Worm (Caenorhabditis elegans) whole organism, L1 larva: ENCODE data around the gene col-154.

Experiments used
- C04F5.9 ChIP-seq: sonication (generic microtip); optimal IDR thresholded peaks from 2 replicates; lab custom pipeline; 2016; ENCODE audit warnings: missing genetic modification characterization, missing compliant biosample characterization
- C16A3.4 ChIP-seq: fragments of 150-350 bp; optimal IDR thresholded peaks from 2 replicates; lab custom pipeline; 2014; ENCODE audit warnings: missing biosample characterization, missing genetic modification characterization
- Y116A8C.19 ChIP-seq: sonication (generic microtip); optimal IDR thresholded peaks from 2 replicates; lab custom pipeline; 2016; ENCODE audit warnings: missing compliant biosample characterization, missing genetic modification characterization, borderline replicate concordance
- alr-1 ChIP-seq: fragments of 200-800 bp; sonication (Bioruptor generic); optimal IDR thresholded peaks from 2 replicates; lab custom pipeline; 2018; ENCODE audit warnings: borderline replicate concordance, mild to moderate bottlenecking, missing genetic modification characterization, missing compliant biosample characterization
- ama-1 ChIP-seq: fragments of 150-350 bp; optimal IDR thresholded peaks from 2 replicates; lab custom pipeline; 2014
- blmp-1 ChIP-seq: fragments of 150-350 bp; optimal IDR thresholded peaks from 2 replicates; lab custom pipeline; 2014; ENCODE audit warnings: missing biosample characterization, missing genetic modification characterization
- ceh-63 ChIP-seq: fragments of 200-800 bp; sonication (Bioruptor generic); optimal IDR thresholded peaks from 2 replicates; lab custom pipeline; 2018; ENCODE audit warnings: mild to moderate bottlenecking, missing genetic modification characterization, missing compliant biosample characterization
- ceh-8 ChIP-seq: fragments of 200-800 bp; sonication (Bioruptor generic); optimal IDR thresholded peaks from 2 replicates; lab custom pipeline; 2018; ENCODE audit warnings: mild to moderate bottlenecking, missing genetic modification characterization, moderate library complexity, missing compliant biosample characterization
- ceh-82 ChIP-seq, 3 experiments: fragments of 150-350 bp in 1 of 3; sonication (generic microtip) in 2 of 3; optimal IDR thresholded peaks; 2 replicates each; lab custom pipeline; 2014 to 2017; ENCODE audit warnings: missing biosample characterization in 3 of 3, missing genetic modification characterization in 3 of 3
- ceh-88 ChIP-seq: fragments of 200-800 bp; sonication (Bioruptor generic); IDR thresholded peaks from 2 replicates; pipeline ENCODE4 v1.3.6; 2022; ENCODE audit warnings: missing genetic modification characterization, missing compliant biosample characterization
- ceh-90 ChIP-seq: sonication (generic microtip); optimal IDR thresholded peaks from 2 replicates; lab custom pipeline; 2016; ENCODE audit warnings: missing genetic modification characterization, missing compliant biosample characterization
- ces-1 ChIP-seq: fragments of 150-350 bp; optimal IDR thresholded peaks from 2 replicates; lab custom pipeline; 2014; ENCODE audit warnings: missing biosample characterization, missing genetic modification reagents, missing genetic modification characterization
- dsc-1 ChIP-seq: sonication (generic microtip); optimal IDR thresholded peaks from 2 replicates; lab custom pipeline; 2016; ENCODE audit warnings: mild to moderate bottlenecking, missing genetic modification characterization, missing compliant biosample characterization
- efl-3 ChIP-seq: fragments of 200-800 bp; sonication (Bioruptor generic); optimal IDR thresholded peaks from 2 replicates; lab custom pipeline; 2018; ENCODE audit warnings: mild to moderate bottlenecking, missing genetic modification characterization, missing compliant biosample characterization
- egl-13 ChIP-seq: sonication (generic microtip); optimal IDR thresholded peaks from 2 replicates; lab custom pipeline; 2016; ENCODE audit warnings: missing genotype, missing genetic modification reagents, missing genetic modification characterization, missing compliant biosample characterization
- egl-27 ChIP-seq, 2 experiments: fragments of 150-350 bp in 1 of 2; sonication (generic microtip); optimal IDR thresholded peaks; 3 replicates each; lab custom pipeline; 2017 to 2018; ENCODE audit warnings: missing biosample characterization in 2 of 2, missing genetic modification characterization in 2 of 2, missing genetic modification reagents in 2 of 2
- elt-2 ChIP-seq: sonication (generic microtip); optimal IDR thresholded peaks from 2 replicates; lab custom pipeline; 2016; ENCODE audit warnings: missing genetic modification characterization, mild to moderate bottlenecking, inconsistent platforms, missing compliant biosample characterization, missing genetic modification reagents
- ets-5 ChIP-seq: fragments of 200-800 bp; sonication (Bioruptor generic); IDR thresholded peaks from 2 replicates; pipeline ENCODE4 v1.3.6; 2022; ENCODE audit warnings: missing genetic modification characterization, missing compliant biosample characterization
- fos-1 ChIP-seq: fragments of 150-350 bp; optimal IDR thresholded peaks from 2 replicates; lab custom pipeline; 2014; ENCODE audit warnings: missing biosample characterization, missing genetic modification characterization
- grh-1 ChIP-seq: fragments of 200-800 bp; sonication (Bioruptor generic); IDR thresholded peaks from 2 replicates; pipeline ENCODE4 v1.3.6; 2022; ENCODE audit warnings: missing genetic modification reagents, missing genetic modification characterization, missing compliant biosample characterization
- hlh-4 ChIP-seq: sonication (generic microtip); optimal IDR thresholded peaks from 2 replicates; lab custom pipeline; 2016; ENCODE audit warnings: mild to moderate bottlenecking, missing genetic modification characterization, missing compliant biosample characterization
- irx-1 ChIP-seq: sonication (generic microtip); optimal IDR thresholded peaks from 2 replicates; lab custom pipeline; 2016; ENCODE audit warnings: missing genetic modification characterization, missing compliant biosample characterization
- isw-1 ChIP-seq: fragments of 200-800 bp; sonication (Bioruptor generic); IDR thresholded peaks from 2 replicates; pipeline ENCODE4 v1.3.6; 2022; ENCODE audit warnings: missing genetic modification characterization, missing compliant biosample characterization
- jun-1 ChIP-seq: fragments of 150-350 bp; optimal IDR thresholded peaks from 2 replicates; lab custom pipeline; 2014; ENCODE audit warnings: missing biosample characterization, missing genetic modification reagents, missing genetic modification characterization
- lin-14 ChIP-seq: fragments of 200-800 bp; sonication (Bioruptor generic); optimal IDR thresholded peaks from 2 replicates; lab custom pipeline; 2018; ENCODE audit warnings: mild to moderate bottlenecking, missing genetic modification characterization, moderate library complexity, missing compliant biosample characterization
- lin-15B ChIP-seq: fragments of 150-350 bp; sonication (generic microtip); optimal IDR thresholded peaks from 3 replicates; lab custom pipeline; 2014; ENCODE audit warnings: missing biosample characterization, missing genetic modification characterization
- lir-3 ChIP-seq: sonication (generic microtip); optimal IDR thresholded peaks from 2 replicates; lab custom pipeline; 2016; ENCODE audit warnings: mild to moderate bottlenecking, missing genetic modification characterization, moderate library complexity, missing compliant biosample characterization; ENCODE audit not compliant: poor library complexity
- lsy-2 ChIP-seq, 2 experiments: fragments of 150-350 bp; optimal IDR thresholded peaks; 2 replicates each; lab custom pipeline; 2014; ENCODE audit warnings: missing biosample characterization in 2 of 2, missing genetic modification characterization in 2 of 2
- mab-9 ChIP-seq: fragments of 200-800 bp; sonication (Bioruptor generic); IDR thresholded peaks from 2 replicates; pipeline ENCODE4 v1.3.6; 2022; ENCODE audit warnings: missing genetic modification reagents, missing genetic modification characterization, missing compliant biosample characterization
- mef-2 ChIP-seq: fragments of 150-350 bp; optimal IDR thresholded peaks from 2 replicates; lab custom pipeline; 2014; ENCODE audit warnings: missing biosample characterization, missing genetic modification characterization
- nhr-12 ChIP-seq: sonication (generic microtip); optimal IDR thresholded peaks from 2 replicates; lab custom pipeline; 2017; ENCODE audit warnings: missing biosample characterization, missing genetic modification characterization
- nhr-20 ChIP-seq: sonication (generic microtip); optimal IDR thresholded peaks from 2 replicates; lab custom pipeline; 2016; ENCODE audit warnings: mild to moderate bottlenecking, missing genetic modification characterization, missing compliant biosample characterization
- nhr-71 ChIP-seq: sonication (generic microtip); optimal IDR thresholded peaks from 2 replicates; lab custom pipeline; 2016; ENCODE audit warnings: mild to moderate bottlenecking, missing genetic modification characterization, moderate library complexity, missing compliant biosample characterization
- nhr-76 ChIP-seq: sonication (generic microtip); optimal IDR thresholded peaks from 2 replicates; lab custom pipeline; 2017; ENCODE audit warnings: missing biosample characterization, missing genetic modification characterization
- nhr-77 ChIP-seq: fragments of 150-350 bp; optimal IDR thresholded peaks from 2 replicates; lab custom pipeline; 2014; ENCODE audit warnings: missing biosample characterization, missing genetic modification characterization
- nhr-90 ChIP-seq: sonication (generic microtip); optimal IDR thresholded peaks from 2 replicates; lab custom pipeline; 2016; ENCODE audit warnings: mild to moderate bottlenecking, missing genetic modification characterization, missing compliant biosample characterization; ENCODE audit not compliant: poor library complexity
- pag-3 ChIP-seq: sonication (generic microtip); optimal IDR thresholded peaks from 2 replicates; lab custom pipeline; 2017; ENCODE audit warnings: missing genetic modification characterization, mild to moderate bottlenecking, missing compliant biosample characterization, antibody characterized with exemption, borderline replicate concordance; ENCODE audit not compliant: insufficient read depth
- pax-3 ChIP-seq: fragments of 200-800 bp; sonication (Bioruptor generic); optimal IDR thresholded peaks from 2 replicates; lab custom pipeline; 2018; ENCODE audit warnings: mild to moderate bottlenecking, missing genetic modification characterization, moderate library complexity, missing compliant biosample characterization
- pqm-1 ChIP-seq: sonication (generic microtip); optimal IDR thresholded peaks from 3 replicates; lab custom pipeline; 2017; ENCODE audit warnings: missing biosample characterization, missing genetic modification characterization
- snpc-4 ChIP-seq: fragments of 150-350 bp; optimal IDR thresholded peaks from 2 replicates; lab custom pipeline; 2014; ENCODE audit warnings: missing biosample characterization, missing genetic modification characterization
- snu-23 ChIP-seq: sonication (generic microtip); optimal IDR thresholded peaks from 2 replicates; lab custom pipeline; 2016; ENCODE audit warnings: missing genetic modification characterization, missing compliant biosample characterization
- sup-37 ChIP-seq: fragments of 200-800 bp; sonication (Bioruptor generic); optimal IDR thresholded peaks from 2 replicates; lab custom pipeline; 2018; ENCODE audit warnings: mild to moderate bottlenecking, missing genetic modification characterization, missing compliant biosample characterization
- tbx-2 ChIP-seq: sonication (generic microtip); optimal IDR thresholded peaks from 2 replicates; lab custom pipeline; 2016; ENCODE audit warnings: missing genetic modification characterization, missing compliant biosample characterization
- tlp-1 ChIP-seq: fragments of 150-350 bp; optimal IDR thresholded peaks from 2 replicates; lab custom pipeline; 2014; ENCODE audit warnings: missing biosample characterization, missing genetic modification characterization
- unc-130 ChIP-seq: fragments of 150-350 bp; optimal IDR thresholded peaks from 2 replicates; lab custom pipeline; 2017; ENCODE audit warnings: missing biosample characterization, missing genetic modification characterization, inconsistent platforms
- unc-30 ChIP-seq: sonication (generic microtip); optimal IDR thresholded peaks from 2 replicates; lab custom pipeline; 2017; ENCODE audit warnings: missing biosample characterization, missing genetic modification characterization
- unc-62 ChIP-seq: fragments of 150-350 bp; optimal IDR thresholded peaks from 2 replicates; lab custom pipeline; 2014; ENCODE audit warnings: missing biosample characterization, missing genetic modification reagents, missing genetic modification characterization
- unc-98 ChIP-seq: fragments of 200-800 bp; sonication (Bioruptor generic); IDR thresholded peaks from 2 replicates; pipeline ENCODE4 v1.3.6; 2022; ENCODE audit warnings: missing genetic modification characterization, missing compliant biosample characterization
- xbp-1 ChIP-seq: sonication (generic microtip); optimal IDR thresholded peaks from 2 replicates; lab custom pipeline; 2016; ENCODE audit warnings: missing genetic modification characterization, missing compliant biosample characterization
- zag-1 ChIP-seq: fragments of 150-350 bp; optimal IDR thresholded peaks from 2 replicates; lab custom pipeline; 2014; ENCODE audit warnings: missing biosample characterization, missing genetic modification characterization
- zip-4 ChIP-seq: fragments of 200-800 bp; sonication (Bioruptor generic); optimal IDR thresholded peaks from 2 replicates; lab custom pipeline; 2018; ENCODE audit warnings: mild to moderate bottlenecking, missing genetic modification characterization, moderate library complexity, missing compliant biosample characterization
- ztf-11 ChIP-seq, 2 experiments: sonication (generic microtip); optimal IDR thresholded peaks; 2 replicates each; lab custom pipeline; 2016 to 2017; ENCODE audit warnings: missing genetic modification characterization in 2 of 2, missing biosample characterization in 1 of 2, missing compliant biosample characterization in 1 of 2

The col-154 gene

DNA sequence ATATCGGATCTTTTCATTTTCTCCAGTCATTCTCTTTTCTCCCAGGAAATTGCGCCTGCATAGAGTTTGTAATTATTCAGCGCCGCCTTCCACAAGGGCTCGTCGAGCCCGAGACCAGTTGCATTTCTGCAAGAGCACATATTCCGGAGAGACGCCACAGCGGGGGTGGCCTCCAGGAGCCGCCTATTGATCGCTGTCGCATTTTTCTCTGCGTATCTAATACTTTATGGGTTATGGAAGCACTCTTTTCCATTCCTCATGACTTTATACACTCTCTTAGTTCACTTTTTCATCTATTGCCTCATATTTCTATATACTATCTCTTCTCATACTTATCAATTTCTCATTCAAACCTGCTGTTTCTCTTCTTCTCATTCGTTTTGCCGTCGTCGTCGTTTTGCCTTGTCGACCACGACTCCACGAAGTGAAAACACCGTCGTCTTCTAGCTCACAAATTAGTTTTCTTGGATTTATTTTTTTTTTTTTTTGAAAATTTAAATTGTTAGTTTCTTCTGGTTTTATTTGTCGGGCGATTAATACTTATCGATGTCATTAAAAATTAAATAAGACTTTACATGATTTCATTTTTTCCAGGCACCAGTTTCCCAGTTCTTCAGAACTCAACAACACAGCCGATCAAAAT lies 9.9 kb upstream of the col-154 start, which contains the start of gene cnb-1 (continued):
- peak; percentile 60 for TF ChIP-seq xbp-1 (tag; lab: Kevin White, UChicago)
- TF ChIP-seq snu-23 (GFP tag; lab: Kevin White, UChicago) = peak; percentile 82
- no peak for TF ChIP-seq pqm-1 (tag; lab: Kevin White, UChicago)
- no peak for TF ChIP-seq nhr-77 (tag; lab: Kevin White, UChicago)
- TF ChIP-seq unc-62 (GFP tag; lab: Kevin White, UChicago) = no peak
- no peak for TF ChIP-seq hlh-4 (tag; lab: Kevin White, UChicago)
- TF ChIP-seq efl-3 (GFP tag; lab: Kevin White, UChicago) = no peak
- TF ChIP-seq alr-1 (tag; lab: Kevin White, UChicago) = no peak
- peak; percentile 81 for TF ChIP-seq egl-13 (tag; lab: Kevin White, UChicago)
- TF ChIP-seq sup-37 (GFP tag; lab: Kevin White, UChicago) = no peak
- no peak for TF ChIP-seq ceh-90 (tag; lab: Kevin White, UChicago)
- no peak for TF ChIP-seq tlp-1
- peak; percentile 22 to 60 (median 38) for TF ChIP-seq ceh-82 (tag; optimal IDR thresholded peaks at IDR 0.05; lab: Kevin White, UChicago)
- TF ChIP-seq tbx-2 (tag; lab: Kevin White, UChicago) = peak; percentile 79
- TF ChIP-seq mab-9 = peak; percentile 52; the same call in 1 of the 2 replicates
- no peak for TF ChIP-seq ces-1 (GFP tag; lab: Kevin White, UChicago)
- peak; percentile 36 for TF ChIP-seq fos-1 (tag; lab: Kevin White, UChicago)
- no peak for TF ChIP-seq unc-98 (GFP tag; lab: Robert Waterston, UW)
- peak; percentile 35 for TF ChIP-seq elt-2
- TF ChIP-seq lin-14 (GFP tag; lab: Kevin White, UChicago) = peak; percentile 96
- TF ChIP-seq ceh-63 (GFP tag; lab: Kevin White, UChicago) = no peak
- no peak for TF ChIP-seq ceh-88 (GFP tag; lab: Robert Waterston, UW)
- no peak for TF ChIP-seq nhr-90 (tag; lab: Kevin White, UChicago)
- TF ChIP-seq egl-27 (tag; optimal IDR thresholded peaks at IDR 0.05; lab: Kevin White, UChicago) = no peak
- peak; percentile 62 for TF ChIP-seq lir-3 (tag; lab: Kevin White, UChicago)
- no peak for TF ChIP-seq grh-1
- TF ChIP-seq isw-1 (GFP tag; lab: Robert Waterston, UW) = peak; percentile 41
- peak; percentile 88 for TF ChIP-seq nhr-71 (tag; lab: Kevin White, UChicago)
- TF ChIP-seq ets-5 = no peak
- TF ChIP-seq nhr-20 = peak; percentile 59
- no peak for TF ChIP-seq ceh-8 (GFP tag; lab: Kevin White, UChicago)
- TF ChIP-seq snpc-4 = peak; percentile 55
- TF ChIP-seq nhr-76 (tag; lab: Kevin White, UChicago) = no peak
- peak; percentile 55 for TF ChIP-seq irx-1 (tag; lab: Kevin White, UChicago)
- no peak for TF ChIP-seq Y116A8C.19 (tag; lab: Kevin White, UChicago)
- TF ChIP-seq mef-2 (tag; lab: Kevin White, UChicago) = no peak
- TF ChIP-seq unc-130 (tag; lab: Kevin White, UChicago) = no peak
- no peak for TF ChIP-seq nhr-12 (tag; lab: Kevin White, UChicago)
- peak; percentile 94 for TF ChIP-seq dsc-1 (tag; lab: Kevin White, UChicago)
- TF ChIP-seq lin-15B (tag; lab: Kevin White, UChicago) = no peak
- TF ChIP-seq lsy-2 (tag; optimal IDR thresholded peaks at IDR 0.05; lab: Kevin White, UChicago) = peak; percentile 66 to 73
- TF ChIP-seq jun-1 (tag; lab: Kevin White, UChicago) = peak; percentile 56
- no peak for TF ChIP-seq pax-3
- TF ChIP-seq unc-30 (tag; lab: Kevin White, UChicago) = no peak
- TF ChIP-seq ama-1 (lab: Kevin White, UChicago) = peak; percentile 29
- TF ChIP-seq zag-1 (tag; lab: Kevin White, UChicago) = no peak
- TF ChIP-seq zip-4 (GFP tag; lab: Kevin White, UChicago) = no peak
- TF ChIP-seq blmp-1 (tag; lab: Kevin White, UChicago) = peak; percentile 24
- TF ChIP-seq pag-3 (tag; lab: Kevin White, UChicago) = no peak
- TF ChIP-seq C04F5.9 = no peak
- TF ChIP-seq ztf-11 (tag; optimal IDR thresholded peaks at IDR 0.05; lab: Kevin White, UChicago) = peak in 1 of 2 experiments; percentile 7
- TF ChIP-seq C16A3.4 (tag; lab: Kevin White, UChicago) = no peak
